Worm (Caenorhabditis elegans) whole organism, L4 larva: ENCODE results near the gene Y105C5B.9.
"Not testable (repeated sequence)": the region's sequence is repeated elsewhere in the genome, so short reads cannot be mapped to it uniquely, and the experiment has no call there.

Experiments
- D1046.2 ChIP-seq: fragments of 200-800 bp; sonication (Bioruptor generic); IDR thresholded peaks from 2 replicates; pipeline ENCODE4 v1.3.6; 2022; ENCODE audit warnings: missing genetic modification characterization, missing compliant biosample characterization
- F26F4.8 ChIP-seq: fragments of 200-800 bp; sonication (Bioruptor generic); conservative IDR thresholded peaks from 2 replicates; pipeline ENCODE4 v1.3.6; 2022; ENCODE audit warnings: missing genetic modification characterization, missing compliant biosample characterization
- T26A8.4 ChIP-seq: fragments of 200-800 bp; sonication (Bioruptor generic); IDR thresholded peaks from 2 replicates; pipeline ENCODE4 v1.3.6; 2022; ENCODE audit warnings: missing genetic modification characterization, missing compliant biosample characterization
- Y105C5A.15 ChIP-seq: fragments of 200-800 bp; sonication (Bioruptor generic); IDR thresholded peaks from 2 replicates; pipeline ENCODE4 v1.3.6; 2022; ENCODE audit warnings: missing genetic modification characterization, missing compliant biosample characterization
- Y48G9A.11 ChIP-seq: fragments of 200-800 bp; sonication (Bioruptor generic); IDR thresholded peaks from 2 replicates; pipeline ENCODE4 v1.3.6; 2022; ENCODE audit warnings: missing genetic modification reagents, missing genetic modification characterization, missing compliant biosample characterization
- Y5F2A.4 ChIP-seq: fragments of 200-800 bp; sonication (Bioruptor generic); optimal IDR thresholded peaks from 2 replicates; lab custom pipeline; 2018; ENCODE audit warnings: mild to moderate bottlenecking, missing genetic modification characterization, missing compliant biosample characterization
- ZK337.2 ChIP-seq: fragments of 200-800 bp; sonication (Bioruptor generic); IDR thresholded peaks from 2 replicates; pipeline ENCODE4 v1.3.6; 2022; ENCODE audit warnings: missing genetic modification reagents, missing genetic modification characterization, missing compliant biosample characterization
- aha-1 ChIP-seq: fragments of 150-350 bp; peaks from one replicate; lab custom pipeline; 2014; ENCODE audit warnings: missing biosample characterization, missing genetic modification characterization
- arid-1 ChIP-seq: fragments of 200-800 bp; sonication (Bioruptor generic); conservative IDR thresholded peaks from 2 replicates; pipeline ENCODE4 v1.3.6; 2022; ENCODE audit warnings: missing genetic modification reagents, missing genetic modification characterization, missing compliant biosample characterization
- ceh-20 ChIP-seq: fragments of 200-800 bp; sonication (Bioruptor generic); IDR thresholded peaks from 2 replicates; pipeline ENCODE4 v1.3.6; 2022; ENCODE audit warnings: missing genetic modification reagents, missing genetic modification characterization, missing compliant biosample characterization
- ceh-28 ChIP-seq: fragments of 150-350 bp; optimal IDR thresholded peaks from 2 replicates; lab custom pipeline; 2014; ENCODE audit warnings: missing biosample characterization, missing genetic modification reagents, missing genetic modification characterization
- ceh-44 ChIP-seq: fragments of 200-800 bp; sonication (Bioruptor generic); IDR thresholded peaks from 2 replicates; pipeline ENCODE4 v1.3.6; 2022; ENCODE audit warnings: missing genetic modification reagents, missing genetic modification characterization, missing compliant biosample characterization
- ctbp-1 ChIP-seq: fragments of 200-800 bp; sonication (Bioruptor generic); IDR thresholded peaks from 2 replicates; pipeline ENCODE4 v1.3.6; 2022; ENCODE audit warnings: missing genetic modification reagents, missing genetic modification characterization, missing compliant biosample characterization
- daf-12 ChIP-seq: fragments of 150-350 bp; optimal IDR thresholded peaks from 2 replicates; lab custom pipeline; 2014; ENCODE audit warnings: missing biosample characterization, missing genetic modification reagents, missing genetic modification characterization
- daf-16 ChIP-seq, 3 experiments: sonication (generic microtip); optimal IDR thresholded peaks; 2 replicates each; lab custom pipeline; 2016 to 2017; ENCODE audit warnings: missing genetic modification characterization in 3 of 3, missing genetic modification reagents in 3 of 3, mild to moderate bottlenecking in 2 of 3, missing compliant biosample characterization in 2 of 3, missing biosample characterization in 1 of 3, moderate library complexity in 1 of 3
- daf-19 ChIP-seq: fragments of 200-800 bp; sonication (Bioruptor generic); conservative IDR thresholded peaks from 2 replicates; pipeline ENCODE4 v1.3.6; 2022; ENCODE audit warnings: missing genetic modification characterization, missing compliant biosample characterization
- dmd-6 ChIP-seq: fragments of 200-800 bp; sonication (Bioruptor generic); IDR thresholded peaks from 2 replicates; pipeline ENCODE4 v1.3.6; 2022; ENCODE audit warnings: missing genetic modification reagents, missing genetic modification characterization, missing compliant biosample characterization
- dmd-8 ChIP-seq: fragments of 200-800 bp; sonication (Bioruptor generic); IDR thresholded peaks from 2 replicates; pipeline ENCODE4 v1.3.6; 2022; ENCODE audit warnings: missing genetic modification characterization, missing compliant biosample characterization
- dmd-9 ChIP-seq: fragments of 200-800 bp; sonication (Bioruptor generic); IDR thresholded peaks from 2 replicates; pipeline ENCODE4 v1.3.6; 2022; ENCODE audit warnings: missing genetic modification reagents, missing genetic modification characterization, missing compliant biosample characterization
- duxl-1 ChIP-seq: sonication (generic microtip); optimal IDR thresholded peaks from 2 replicates; lab custom pipeline; 2016; ENCODE audit warnings: mild to moderate bottlenecking, missing genetic modification characterization, moderate library complexity, missing compliant biosample characterization; ENCODE audit not compliant: poor library complexity
- egl-43 ChIP-seq: fragments of 200-800 bp; sonication (Bioruptor generic); IDR thresholded peaks from 2 replicates; pipeline ENCODE4 v1.3.6; 2022; ENCODE audit warnings: missing genetic modification reagents, missing genetic modification characterization, missing compliant biosample characterization
- hmg-1.1 ChIP-seq: fragments of 200-800 bp; sonication (Bioruptor generic); IDR thresholded peaks from 2 replicates; pipeline ENCODE4 v1.3.6; 2022; ENCODE audit warnings: missing genetic modification reagents, missing genetic modification characterization, missing compliant biosample characterization
- lim-7 ChIP-seq: fragments of 200-800 bp; sonication (Bioruptor generic); IDR thresholded peaks from 2 replicates; pipeline ENCODE4 v1.3.6; 2022; ENCODE audit warnings: missing genetic modification characterization, missing compliant biosample characterization
- lin-1 ChIP-seq: fragments of 200-800 bp; sonication (Bioruptor generic); IDR thresholded peaks from 2 replicates; pipeline ENCODE4 v1.3.6; 2022; ENCODE audit warnings: missing genetic modification reagents, missing genetic modification characterization, missing compliant biosample characterization
- lin-38 ChIP-seq: fragments of 200-800 bp; sonication (Bioruptor generic); IDR thresholded peaks from 2 replicates; pipeline ENCODE4 v1.3.6; 2022; ENCODE audit warnings: missing genetic modification reagents, missing genetic modification characterization, missing compliant biosample characterization
- lir-3 ChIP-seq: sonication (generic microtip); optimal IDR thresholded peaks from 2 replicates; lab custom pipeline; 2016; ENCODE audit warnings: mild to moderate bottlenecking, missing genetic modification characterization, missing compliant biosample characterization
- madf-5 ChIP-seq, 2 experiments: fragments of 200-800 bp; sonication (Bioruptor generic); IDR thresholded peaks; 2 replicates each; pipeline ENCODE4 v1.3.6; 2022; ENCODE audit warnings: missing compliant biosample characterization in 2 of 2, missing genetic modification characterization in 2 of 2
- madf-9 ChIP-seq: fragments of 200-800 bp; sonication (Bioruptor generic); conservative IDR thresholded peaks from 2 replicates; pipeline ENCODE4 v1.3.6; 2022; ENCODE audit warnings: missing genetic modification reagents, missing genetic modification characterization, missing compliant biosample characterization
- mdt-29 ChIP-seq: fragments of 200-800 bp; sonication (Bioruptor generic); IDR thresholded peaks from 2 replicates; pipeline ENCODE4 v1.3.6; 2022; ENCODE audit warnings: missing genetic modification reagents, missing genetic modification characterization, missing compliant biosample characterization
- mxl-3 ChIP-seq: fragments of 200-800 bp; sonication (Bioruptor generic); optimal IDR thresholded peaks from 2 replicates; lab custom pipeline; 2018; ENCODE audit warnings: mild to moderate bottlenecking, missing genetic modification characterization, missing compliant biosample characterization
- nhr-41 ChIP-seq: fragments of 200-800 bp; sonication (Bioruptor generic); IDR thresholded peaks from 2 replicates; pipeline ENCODE4 v1.3.6; 2022; ENCODE audit warnings: missing genetic modification reagents, missing genetic modification characterization, missing compliant biosample characterization
- nhr-6 ChIP-seq: fragments of 150-350 bp; optimal IDR thresholded peaks from 2 replicates; lab custom pipeline; 2014; ENCODE audit warnings: missing biosample characterization, missing genetic modification characterization
- nhr-76 ChIP-seq: fragments of 150-350 bp; optimal IDR thresholded peaks from 2 replicates; lab custom pipeline; 2014; ENCODE audit warnings: missing biosample characterization, missing genetic modification characterization
- pha-4 ChIP-seq, 2 experiments: fragments of 150-350 bp in 1 of 2; fragments of 200-800 bp in 1 of 2; sonication (Bioruptor generic) in 1 of 2; IDR thresholded peaks in 1 of 2; optimal IDR thresholded peaks in 1 of 2; 2 replicates each; pipeline versions ENCODE4 v1.3.6 to Lab custom; 2014 to 2022; ENCODE audit warnings: missing genetic modification characterization in 2 of 2, missing genetic modification reagents in 2 of 2, missing biosample characterization in 1 of 2, missing compliant biosample characterization in 1 of 2
- saeg-2 ChIP-seq: fragments of 200-800 bp; sonication (Bioruptor generic); IDR thresholded peaks from 2 replicates; pipeline ENCODE4 v1.3.6; 2022; ENCODE audit warnings: missing genetic modification reagents, missing genetic modification characterization, missing compliant biosample characterization
- set-16 ChIP-seq: fragments of 200-800 bp; sonication (Bioruptor generic); IDR thresholded peaks from 2 replicates; pipeline ENCODE4 v1.3.6; 2022; ENCODE audit warnings: missing genetic modification reagents, missing genetic modification characterization, missing compliant biosample characterization
- snpc-1.2 ChIP-seq: fragments of 200-800 bp; sonication (Bioruptor generic); IDR thresholded peaks from 2 replicates; pipeline ENCODE4 v1.3.6; 2022; ENCODE audit warnings: missing genetic modification reagents, missing genetic modification characterization, missing compliant biosample characterization
- snpc-4 ChIP-seq: fragments of 150-350 bp; optimal IDR thresholded peaks from 2 replicates; lab custom pipeline; 2014; ENCODE audit warnings: missing biosample characterization, missing genetic modification characterization
- spr-1 ChIP-seq: sonication (generic microtip); optimal IDR thresholded peaks from 2 replicates; lab custom pipeline; 2016; ENCODE audit warnings: mild to moderate bottlenecking, missing genetic modification characterization, missing compliant biosample characterization
- tra-1 ChIP-seq: fragments of 200-800 bp; sonication (Bioruptor generic); IDR thresholded peaks from 2 replicates; pipeline ENCODE4 v1.3.6; 2022; ENCODE audit warnings: missing genetic modification reagents, missing genetic modification characterization, missing compliant biosample characterization
- vab-7 ChIP-seq: fragments of 200-800 bp; sonication (Bioruptor generic); IDR thresholded peaks from 2 replicates; pipeline ENCODE4 v1.3.6; 2022; ENCODE audit warnings: missing genetic modification reagents, missing genetic modification characterization, missing compliant biosample characterization
- zfp-3 ChIP-seq: fragments of 200-800 bp; sonication (Bioruptor generic); conservative IDR thresholded peaks from 2 replicates; pipeline ENCODE4 v1.3.6; 2022; ENCODE audit warnings: missing genetic modification reagents, missing genetic modification characterization, missing compliant biosample characterization

Y105C5B.9 gene

DNA sequence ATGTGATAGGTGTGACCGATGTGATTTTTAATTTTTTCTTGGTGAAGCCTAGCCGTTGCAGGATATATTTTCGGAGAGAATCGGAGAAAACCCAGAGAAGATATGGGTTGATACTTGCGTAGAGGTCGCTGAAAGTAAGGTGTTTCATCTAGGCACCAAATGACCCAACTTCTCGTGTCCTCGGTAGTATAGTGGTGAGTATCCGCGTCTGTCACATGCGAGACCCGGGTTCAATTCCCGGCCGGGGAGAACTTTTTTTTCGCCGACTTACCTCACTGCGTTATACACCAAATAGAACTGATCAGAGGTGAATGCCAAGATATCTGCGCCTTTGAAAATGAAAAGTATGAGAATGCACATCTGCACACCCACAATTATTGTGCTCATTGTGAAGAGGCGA, 1.5 kb downstream of the Y105C5B.9 start (continued):
- TF ChIP-seq D1046.2 (GFP tag; lab: Robert Waterston, UW), result peak; percentile 71; the same call in 1 of the 2 replicates
- TF ChIP-seq set-16, result peak; percentile 30; the same call in 1 of the 2 replicates
- peak; percentile 67 for TF ChIP-seq ctbp-1 (GFP tag; lab: Robert Waterston, UW)
- no peak for TF ChIP-seq ceh-28 (tag; lab: Kevin White, UChicago)
- no peak for TF ChIP-seq nhr-76 (tag; lab: Kevin White, UChicago)
- no peak for TF ChIP-seq snpc-4
- TF ChIP-seq daf-12, result no peak
- TF ChIP-seq, all 104 proteins: peak for 49

- TF ChIP-seq snpc-1.2 (peak; percentile 98), daf-16 (GFP tag; optimal IDR thresholded peaks at IDR 0.05; lab: Kevin White, UChicago) (peak; percentile 17 to 24), daf-16 (tag; optimal IDR thresholded peaks at IDR 0.05; lab: Kevin White, UChicago) (peak; percentile 67), zfp-3 (GFP tag; lab: Robert Waterston, UW) (peak; percentile 58; the same call in 1 of the 2 replicates), dmd-8 (GFP tag; lab: Robert Waterston, UW) (peak; percentile 87), aha-1 (tag; lab: Kevin White, UChicago) (peak; percentile 80), ceh-20 (GFP tag; lab: Robert Waterston, UW) (0 out of 2 replicates have a peak, but pooled peaks have one; percentile 21), tra-1 (GFP tag; lab: Robert Waterston, UW) (peak; percentile 36; the same call in 1 of the 2 replicates), lim-7 (GFP tag; lab: Robert Waterston, UW) (peak; percentile 85), pha-4 (GFP tag; IDR thresholded peaks at IDR 0.05; lab: Robert Waterston, UW) (peak; percentile 69; the same call in 1 of the 2 replicates), ZK337.2 (GFP tag; lab: Robert Waterston, UW) (peak; percentile 40; the same call in 1 of the 2 replicates), dmd-6 (GFP tag; lab: Robert Waterston, UW) (peak; percentile 41), mdt-29 (peak; percentile 66; the same call in 1 of the 2 replicates), ctbp-1 (GFP tag; lab: Robert Waterston, UW) (peak; percentile 61), lir-3 (tag; lab: Kevin White, UChicago) (peak; percentile 29), duxl-1 (tag; lab: Kevin White, UChicago) (peak; percentile 37), T26A8.4 (GFP tag; lab: Robert Waterston, UW) (peak; percentile 73), hmg-1.1 (GFP tag; lab: Robert Waterston, UW) (peak; percentile 46; the same call in 1 of the 2 replicates), D1046.2 (GFP tag; lab: Robert Waterston, UW) (peak; percentile 75; the same call in 1 of the 2 replicates), vab-7 (GFP tag; lab: Robert Waterston, UW) (peak; percentile 78), madf-9 (GFP tag; lab: Robert Waterston, UW) (0 out of 2 replicates have a peak, but pooled peaks have one; percentile 34), Y105C5A.15 (peak; percentile 84; the same call in 1 of the 2 replicates), nhr-6 (tag; lab: Kevin White, UChicago) (peak; percentile 11), daf-19 (peak; percentile 52; the same call in 1 of the 2 replicates), nhr-41 (GFP tag; lab: Robert Waterston, UW) (0 out of 2 replicates have a peak, but pooled peaks have one; percentile 21), arid-1 (GFP tag; lab: Robert Waterston, UW) (peak; percentile 69), mxl-3 (GFP tag; lab: Kevin White, UChicago) (peak; percentile 41), ceh-44 (GFP tag; lab: Robert Waterston, UW) (peak; percentile 9; the same call in 1 of the 2 replicates), saeg-2 (GFP tag; lab: Robert Waterston, UW) (peak; percentile 26; the same call in 1 of the 2 replicates), Y48G9A.11 (peak; percentile 44; the same call in 1 of the 2 replicates), madf-5 (GFP tag; IDR thresholded peaks at IDR 0.05; lab: Robert Waterston, UW) (peak; percentile 35 to 74; a peak in 1 of 4 replicates), dmd-9 (0 out of 2 replicates have a peak, but pooled peaks have one; percentile 52), egl-43 (peak; percentile 83), lin-1 (GFP tag; lab: Robert Waterston, UW) (peak; percentile 80), F26F4.8 (GFP tag; lab: Robert Waterston, UW) (peak; percentile 63), Y5F2A.4 (GFP tag; lab: Kevin White, UChicago) (peak; percentile 36), spr-1 (tag; lab: Kevin White, UChicago) (peak; percentile 12), lin-38 (GFP tag; lab: Robert Waterston, UW) (peak; percentile 66; the same call in 1 of the 2 replicates)
- not testable (repeated sequence) for TF ChIP-seq pha-4 (tag; optimal IDR thresholded peaks at IDR 0.05; lab: Kevin White, UChicago)
- TF ChIP-seq, all 104 proteins: peak for 37; not testable (repeated sequence) for 67
Measured at ce11 chrIV:15933100-15933499, 2.7 kb downstream of the Y105C5B.9 start.
